Worm (Caenorhabditis elegans) whole organism, L4 larva: ENCODE results near the gene lgmn-1.

Experiments used
- F10B5.3 ChIP-seq: sonication (generic microtip); optimal IDR thresholded peaks from 2 replicates; lab custom pipeline; 2016; ENCODE audit warnings: mild to moderate bottlenecking, missing genetic modification characterization, missing compliant biosample characterization
- Y105C5A.15 ChIP-seq: fragments of 200-800 bp; sonication (Bioruptor generic); IDR thresholded peaks from 2 replicates; pipeline ENCODE4 v1.3.6; 2022; ENCODE audit warnings: missing genetic modification characterization, missing compliant biosample characterization
- ZK337.2 ChIP-seq: fragments of 200-800 bp; sonication (Bioruptor generic); IDR thresholded peaks from 2 replicates; pipeline ENCODE4 v1.3.6; 2022; ENCODE audit warnings: missing genetic modification reagents, missing genetic modification characterization, missing compliant biosample characterization
- attf-4 ChIP-seq: sonication (generic microtip); optimal IDR thresholded peaks from 3 replicates; lab custom pipeline; 2017; ENCODE audit warnings: missing biosample characterization, missing genetic modification characterization
- ceh-28 ChIP-seq: fragments of 150-350 bp; optimal IDR thresholded peaks from 2 replicates; lab custom pipeline; 2014; ENCODE audit warnings: missing biosample characterization, missing genetic modification reagents, missing genetic modification characterization
- ceh-32 ChIP-seq: sonication (generic microtip); optimal IDR thresholded peaks from 2 replicates; lab custom pipeline; 2016; ENCODE audit warnings: mild to moderate bottlenecking, missing genetic modification characterization, missing compliant biosample characterization; ENCODE audit not compliant: poor library complexity
- ceh-82 ChIP-seq: sonication (generic microtip); optimal IDR thresholded peaks from 2 replicates; lab custom pipeline; 2017; ENCODE audit warnings: missing biosample characterization, missing genetic modification characterization
- ces-1 ChIP-seq: fragments of 150-350 bp; sonication (generic microtip); optimal IDR thresholded peaks from 4 replicates; lab custom pipeline; 2014; ENCODE audit warnings: missing biosample characterization, missing genetic modification reagents, missing genetic modification characterization
- ctbp-1 ChIP-seq: fragments of 200-800 bp; sonication (Bioruptor generic); IDR thresholded peaks from 2 replicates; pipeline ENCODE4 v1.3.6; 2022; ENCODE audit warnings: missing genetic modification reagents, missing genetic modification characterization, missing compliant biosample characterization
- daf-12 ChIP-seq: fragments of 150-350 bp; optimal IDR thresholded peaks from 2 replicates; lab custom pipeline; 2014; ENCODE audit warnings: missing biosample characterization, missing genetic modification reagents, missing genetic modification characterization
- daf-16 ChIP-seq, 3 experiments: sonication (generic microtip); optimal IDR thresholded peaks; 2 replicates each; lab custom pipeline; 2016 to 2017; ENCODE audit warnings: missing genetic modification characterization in 3 of 3, missing genetic modification reagents in 3 of 3, mild to moderate bottlenecking in 2 of 3, missing compliant biosample characterization in 2 of 3, missing biosample characterization in 1 of 3, moderate library complexity in 1 of 3
- dmd-6 ChIP-seq: fragments of 200-800 bp; sonication (Bioruptor generic); IDR thresholded peaks from 2 replicates; pipeline ENCODE4 v1.3.6; 2022; ENCODE audit warnings: missing genetic modification reagents, missing genetic modification characterization, missing compliant biosample characterization
- dmd-8 ChIP-seq: fragments of 200-800 bp; sonication (Bioruptor generic); IDR thresholded peaks from 2 replicates; pipeline ENCODE4 v1.3.6; 2022; ENCODE audit warnings: missing genetic modification characterization, missing compliant biosample characterization
- dve-1 ChIP-seq: sonication (generic microtip); optimal IDR thresholded peaks from 2 replicates; lab custom pipeline; 2017; ENCODE audit warnings: antibody characterized with exemption, mild to moderate bottlenecking, missing genetic modification characterization, missing compliant biosample characterization; ENCODE audit not compliant: insufficient read depth
- egl-43 ChIP-seq: fragments of 200-800 bp; sonication (Bioruptor generic); IDR thresholded peaks from 2 replicates; pipeline ENCODE4 v1.3.6; 2022; ENCODE audit warnings: missing genetic modification reagents, missing genetic modification characterization, missing compliant biosample characterization
- hif-1 ChIP-seq, 2 experiments: sonication (generic microtip); optimal IDR thresholded peaks; 2 replicates each; lab custom pipeline; 2016 to 2017; ENCODE audit warnings: missing compliant biosample characterization in 2 of 2, missing genetic modification characterization in 2 of 2, missing genetic modification reagents in 2 of 2, missing genotype in 2 of 2, mild to moderate bottlenecking in 1 of 2
- hlh-11 ChIP-seq: fragments of 200-800 bp; sonication (Bioruptor generic); optimal IDR thresholded peaks from 2 replicates; lab custom pipeline; 2018; ENCODE audit warnings: mild to moderate bottlenecking, missing genetic modification characterization, missing compliant biosample characterization
- hlh-30 ChIP-seq: sonication (generic microtip); optimal IDR thresholded peaks from 2 replicates; lab custom pipeline; 2017; ENCODE audit warnings: antibody characterized with exemption, mild to moderate bottlenecking, missing genetic modification characterization, missing compliant biosample characterization; ENCODE audit not compliant: insufficient read depth
- hmg-1.1 ChIP-seq: fragments of 200-800 bp; sonication (Bioruptor generic); IDR thresholded peaks from 2 replicates; pipeline ENCODE4 v1.3.6; 2022; ENCODE audit warnings: missing genetic modification reagents, missing genetic modification characterization, missing compliant biosample characterization
- lin-1 ChIP-seq: fragments of 200-800 bp; sonication (Bioruptor generic); IDR thresholded peaks from 2 replicates; pipeline ENCODE4 v1.3.6; 2022; ENCODE audit warnings: missing genetic modification reagents, missing genetic modification characterization, missing compliant biosample characterization
- lin-29 ChIP-seq: fragments of 200-800 bp; sonication (Bioruptor generic); IDR thresholded peaks from 2 replicates; pipeline ENCODE4 v1.3.6; 2022; ENCODE audit warnings: missing genetic modification reagents, missing genetic modification characterization, missing compliant biosample characterization
- lin-38 ChIP-seq: fragments of 200-800 bp; sonication (Bioruptor generic); IDR thresholded peaks from 2 replicates; pipeline ENCODE4 v1.3.6; 2022; ENCODE audit warnings: missing genetic modification reagents, missing genetic modification characterization, missing compliant biosample characterization
- lin-39 ChIP-seq: fragments of 150-350 bp; optimal IDR thresholded peaks from 2 replicates; lab custom pipeline; 2014; ENCODE audit warnings: missing biosample characterization, missing genetic modification reagents, missing genetic modification characterization
- lir-3 ChIP-seq: sonication (generic microtip); optimal IDR thresholded peaks from 2 replicates; lab custom pipeline; 2016; ENCODE audit warnings: mild to moderate bottlenecking, missing genetic modification characterization, missing compliant biosample characterization
- mes-2 ChIP-seq: sonication (generic microtip); optimal IDR thresholded peaks from 2 replicates; lab custom pipeline; 2016; ENCODE audit warnings: missing genotype, mild to moderate bottlenecking, missing genetic modification characterization, missing compliant biosample characterization; ENCODE audit not compliant: poor library complexity, severe bottlenecking
- nhr-10 ChIP-seq: fragments of 150-350 bp; optimal IDR thresholded peaks from 2 replicates; lab custom pipeline; 2014; ENCODE audit warnings: missing biosample characterization, missing genetic modification characterization
- nhr-11 ChIP-seq: fragments of 150-350 bp; optimal IDR thresholded peaks from 2 replicates; lab custom pipeline; 2014; ENCODE audit warnings: missing biosample characterization, missing genetic modification characterization
- nhr-28 ChIP-seq: fragments of 150-350 bp; optimal IDR thresholded peaks from 2 replicates; lab custom pipeline; 2014; ENCODE audit warnings: missing biosample characterization, missing genetic modification characterization
- nhr-76 ChIP-seq: fragments of 150-350 bp; optimal IDR thresholded peaks from 2 replicates; lab custom pipeline; 2014; ENCODE audit warnings: missing biosample characterization, missing genetic modification characterization
- nhr-77 ChIP-seq: fragments of 150-350 bp; optimal IDR thresholded peaks from 2 replicates; lab custom pipeline; 2014; ENCODE audit warnings: missing biosample characterization, missing genetic modification characterization
- pqm-1 ChIP-seq: sonication (generic microtip); optimal IDR thresholded peaks from 2 replicates; lab custom pipeline; 2017; ENCODE audit warnings: missing biosample characterization, missing genetic modification characterization
- rbr-2 ChIP-seq: sonication (generic microtip); optimal IDR thresholded peaks from 2 replicates; lab custom pipeline; 2016; ENCODE audit warnings: missing genotype, missing genetic modification characterization, missing compliant biosample characterization
- sdz-12 ChIP-seq: fragments of 200-800 bp; sonication (Bioruptor generic); optimal IDR thresholded peaks from 2 replicates; lab custom pipeline; 2018; ENCODE audit warnings: mild to moderate bottlenecking, missing genetic modification characterization, missing compliant biosample characterization
- set-16 ChIP-seq: fragments of 200-800 bp; sonication (Bioruptor generic); IDR thresholded peaks from 2 replicates; pipeline ENCODE4 v1.3.6; 2022; ENCODE audit warnings: missing genetic modification reagents, missing genetic modification characterization, missing compliant biosample characterization
- snpc-4 ChIP-seq: fragments of 150-350 bp; optimal IDR thresholded peaks from 2 replicates; lab custom pipeline; 2014; ENCODE audit warnings: missing biosample characterization, missing genetic modification characterization
- spr-1 ChIP-seq: sonication (generic microtip); optimal IDR thresholded peaks from 2 replicates; lab custom pipeline; 2016; ENCODE audit warnings: mild to moderate bottlenecking, missing genetic modification characterization, missing compliant biosample characterization
- tag-97 ChIP-seq: fragments of 200-800 bp; sonication (Bioruptor generic); IDR thresholded peaks from 2 replicates; pipeline ENCODE4 v1.3.6; 2022; ENCODE audit warnings: missing genetic modification characterization, missing compliant biosample characterization
- tra-1 ChIP-seq: fragments of 200-800 bp; sonication (Bioruptor generic); IDR thresholded peaks from 2 replicates; pipeline ENCODE4 v1.3.6; 2022; ENCODE audit warnings: missing genetic modification reagents, missing genetic modification characterization, missing compliant biosample characterization
- unc-39 ChIP-seq: sonication (generic microtip); optimal IDR thresholded peaks from 2 replicates; lab custom pipeline; 2017; ENCODE audit warnings: missing biosample characterization, missing genetic modification characterization
- vab-7 ChIP-seq: fragments of 200-800 bp; sonication (Bioruptor generic); IDR thresholded peaks from 2 replicates; pipeline ENCODE4 v1.3.6; 2022; ENCODE audit warnings: missing genetic modification reagents, missing genetic modification characterization, missing compliant biosample characterization
- zfp-2 ChIP-seq: sonication (generic microtip); optimal IDR thresholded peaks from 2 replicates; lab custom pipeline; 2016; ENCODE audit warnings: mild to moderate bottlenecking, missing genetic modification characterization, missing compliant biosample characterization
- zip-11 ChIP-seq: fragments of 200-800 bp; sonication (Bioruptor generic); IDR thresholded peaks from 2 replicates; pipeline ENCODE4 v1.3.6; 2022; ENCODE audit warnings: missing genetic modification characterization, missing compliant biosample characterization
- zip-2 ChIP-seq: fragments of 150-350 bp; optimal IDR thresholded peaks from 2 replicates; lab custom pipeline; 2014; ENCODE audit warnings: missing biosample characterization, missing genetic modification characterization

lgmn-1 gene

DNA sequence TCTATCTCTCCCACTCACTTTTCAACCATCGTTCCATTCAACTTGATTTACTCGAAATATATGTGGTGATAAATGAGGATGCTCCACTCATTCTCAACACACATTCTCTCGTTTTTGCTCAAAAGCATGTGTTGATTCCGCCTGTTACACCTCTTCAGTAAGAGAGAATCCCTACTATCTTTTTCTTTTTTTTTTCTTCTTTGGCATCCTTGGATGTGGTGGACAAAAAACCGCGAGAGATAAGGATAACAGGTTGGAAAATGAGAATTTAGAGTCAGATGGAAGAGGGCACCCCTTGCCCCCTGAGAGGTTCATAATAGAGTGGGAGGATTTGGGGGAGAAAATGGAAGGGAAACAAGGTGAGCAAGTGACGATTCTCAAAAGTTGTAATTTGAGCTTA lies 33.9 kb upstream of the lgmn-1 start:
- TF ChIP-seq daf-12 (tag; lab: Kevin White, UChicago): no peak
- TF ChIP-seq F10B5.3: no peak
- TF ChIP-seq nhr-11 (tag; lab: Kevin White, UChicago): peak; percentile 56
- no peak for TF ChIP-seq rbr-2 (tag; lab: Kevin White, UChicago)
- TF ChIP-seq hif-1 (tag; optimal IDR thresholded peaks at IDR 0.05; lab: Kevin White, UChicago): no peak
- TF ChIP-seq dmd-8 (GFP tag; lab: Robert Waterston, UW): 0 out of 2 replicates have a peak, but pooled peaks have one; percentile 33
- TF ChIP-seq ceh-32 (tag; lab: Kevin White, UChicago): no peak
- no peak for TF ChIP-seq Y105C5A.15 (GFP tag; lab: Robert Waterston, UW)
- TF ChIP-seq spr-1 (tag; lab: Kevin White, UChicago): no peak
- no peak for TF ChIP-seq mes-2
- no peak for TF ChIP-seq dve-1
- 0 out of 2 replicates have a peak, but pooled peaks have one; percentile 34 for TF ChIP-seq ctbp-1 (GFP tag; lab: Robert Waterston, UW)
- TF ChIP-seq set-16 (GFP tag; lab: Robert Waterston, UW): no peak
- TF ChIP-seq pqm-1: no peak
- TF ChIP-seq vab-7 (GFP tag; lab: Robert Waterston, UW): no peak
- peak in 1 of 2 experiments; percentile 86 for TF ChIP-seq daf-16 (GFP tag; optimal IDR thresholded peaks at IDR 0.05; lab: Kevin White, UChicago)
- TF ChIP-seq daf-16 (tag; optimal IDR thresholded peaks at IDR 0.05; lab: Kevin White, UChicago): no peak
- no peak for TF ChIP-seq lin-39 (tag; lab: Kevin White, UChicago)
- no peak for TF ChIP-seq nhr-76 (tag; lab: Kevin White, UChicago)
- no peak for TF ChIP-seq snpc-4 (tag; lab: Kevin White, UChicago)
- no peak for TF ChIP-seq zip-2 (tag; lab: Kevin White, UChicago)
- TF ChIP-seq tag-97 (GFP tag; lab: Robert Waterston, UW): no peak
- no peak for TF ChIP-seq unc-39 (tag; lab: Kevin White, UChicago)
- no peak for TF ChIP-seq ceh-28 (tag; lab: Kevin White, UChicago)
- no peak for TF ChIP-seq ceh-82 (tag; lab: Kevin White, UChicago)
- TF ChIP-seq attf-4 (tag; lab: Kevin White, UChicago): no peak
- no peak for TF ChIP-seq ZK337.2 (GFP tag; lab: Robert Waterston, UW)
- TF ChIP-seq lin-1 (GFP tag; lab: Robert Waterston, UW): no peak
- TF ChIP-seq nhr-77: no peak
- TF ChIP-seq lin-29: no peak
- no peak for TF ChIP-seq ces-1 (GFP tag; lab: Kevin White, UChicago)
- TF ChIP-seq egl-43 (GFP tag; lab: Robert Waterston, UW): no peak
- TF ChIP-seq dmd-6 (GFP tag; lab: Robert Waterston, UW): no peak
- no peak for TF ChIP-seq hlh-30 (tag; lab: Kevin White, UChicago)
- TF ChIP-seq lin-38 (GFP tag; lab: Robert Waterston, UW): no peak
- peak; percentile 61 for TF ChIP-seq hlh-11 (tag; lab: Kevin White, UChicago)
- TF ChIP-seq lir-3 (tag; lab: Kevin White, UChicago): no peak
- no peak for TF ChIP-seq zip-11
- no peak for TF ChIP-seq zfp-2 (tag; lab: Kevin White, UChicago)
- TF ChIP-seq sdz-12: no peak
- no peak for TF ChIP-seq nhr-10 (tag; lab: Kevin White, UChicago)
- TF ChIP-seq nhr-28 (tag; lab: Kevin White, UChicago): no peak
- TF ChIP-seq hmg-1.1: 0 out of 2 replicates have a peak, but pooled peaks have one; percentile 19
- no peak for TF ChIP-seq tra-1 (GFP tag; lab: Robert Waterston, UW)
